Worm (Caenorhabditis elegans) whole organism, L1 larva: Measurements from ENCODE around the gene F38A1.15.

ENCODE experiments used
- C04F5.9 ChIP-seq: sonication (generic microtip); optimal IDR thresholded peaks from 2 replicates; lab custom pipeline; 2016; ENCODE audit warnings: missing genetic modification characterization, missing compliant biosample characterization
- C16A3.4 ChIP-seq: fragments of 150-350 bp; optimal IDR thresholded peaks from 2 replicates; lab custom pipeline; 2014; ENCODE audit warnings: missing biosample characterization, missing genetic modification characterization
- C34B4.2 ChIP-seq: sonication (generic microtip); optimal IDR thresholded peaks from 2 replicates; lab custom pipeline; 2017; ENCODE audit warnings: mild to moderate bottlenecking, missing genetic modification characterization, missing compliant biosample characterization
- F16B12.6 ChIP-seq: fragments of 150-350 bp; optimal IDR thresholded peaks from 2 replicates; lab custom pipeline; 2014; ENCODE audit warnings: missing biosample characterization, missing genetic modification characterization
- Y116A8C.19 ChIP-seq: sonication (generic microtip); optimal IDR thresholded peaks from 2 replicates; lab custom pipeline; 2016; ENCODE audit warnings: missing compliant biosample characterization, missing genetic modification characterization, borderline replicate concordance
- alr-1 ChIP-seq: fragments of 200-800 bp; sonication (Bioruptor generic); optimal IDR thresholded peaks from 2 replicates; lab custom pipeline; 2018; ENCODE audit warnings: borderline replicate concordance, mild to moderate bottlenecking, missing genetic modification characterization, missing compliant biosample characterization
- ama-1 ChIP-seq: fragments of 150-350 bp; optimal IDR thresholded peaks from 2 replicates; lab custom pipeline; 2014
- blmp-1 ChIP-seq: fragments of 150-350 bp; optimal IDR thresholded peaks from 2 replicates; lab custom pipeline; 2014; ENCODE audit warnings: missing biosample characterization, missing genetic modification characterization
- ceh-63 ChIP-seq: fragments of 200-800 bp; sonication (Bioruptor generic); optimal IDR thresholded peaks from 2 replicates; lab custom pipeline; 2018; ENCODE audit warnings: mild to moderate bottlenecking, missing genetic modification characterization, missing compliant biosample characterization
- ceh-88 ChIP-seq: fragments of 200-800 bp; sonication (Bioruptor generic); IDR thresholded peaks from 2 replicates; pipeline ENCODE4 v1.3.6; 2022; ENCODE audit warnings: missing genetic modification characterization, missing compliant biosample characterization
- ceh-90 ChIP-seq: sonication (generic microtip); optimal IDR thresholded peaks from 2 replicates; lab custom pipeline; 2016; ENCODE audit warnings: missing genetic modification characterization, missing compliant biosample characterization
- efl-1 ChIP-seq, 4 experiments: fragments of 150-350 bp; optimal IDR thresholded peaks in 3 of 4; peaks in 1 of 4; 1 replicate in 1 of 4; 2 replicates in 3 of 4; lab custom pipeline; 2014; ENCODE audit warnings: missing biosample characterization in 2 of 4, missing genetic modification characterization in 2 of 4, missing genetic modification reagents in 2 of 4
- egl-13 ChIP-seq: sonication (generic microtip); optimal IDR thresholded peaks from 2 replicates; lab custom pipeline; 2016; ENCODE audit warnings: missing genotype, missing genetic modification reagents, missing genetic modification characterization, missing compliant biosample characterization
- egl-27 ChIP-seq, 2 experiments: fragments of 150-350 bp in 1 of 2; sonication (generic microtip); optimal IDR thresholded peaks; 3 replicates each; lab custom pipeline; 2017 to 2018; ENCODE audit warnings: missing biosample characterization in 2 of 2, missing genetic modification characterization in 2 of 2, missing genetic modification reagents in 2 of 2
- elt-2 ChIP-seq: sonication (generic microtip); optimal IDR thresholded peaks from 2 replicates; lab custom pipeline; 2016; ENCODE audit warnings: missing genetic modification characterization, mild to moderate bottlenecking, inconsistent platforms, missing compliant biosample characterization, missing genetic modification reagents
- fkh-10 ChIP-seq: sonication (generic microtip); optimal IDR thresholded peaks from 2 replicates; lab custom pipeline; 2017; ENCODE audit warnings: missing biosample characterization, missing genetic modification reagents, missing genetic modification characterization
- fkh-4 ChIP-seq: sonication (generic microtip); optimal IDR thresholded peaks from 2 replicates; lab custom pipeline; 2016; ENCODE audit warnings: missing compliant biosample characterization, missing genetic modification characterization, borderline replicate concordance
- fkh-8 ChIP-seq: sonication (generic microtip); optimal IDR thresholded peaks from 2 replicates; lab custom pipeline; 2016; ENCODE audit warnings: mild to moderate bottlenecking, missing genetic modification characterization, missing compliant biosample characterization
- hpl-2 ChIP-seq: fragments of 150-350 bp; optimal IDR thresholded peaks from 2 replicates; lab custom pipeline; 2014; ENCODE audit warnings: missing biosample characterization, missing genetic modification reagents, missing genetic modification characterization
- irx-1 ChIP-seq: sonication (generic microtip); optimal IDR thresholded peaks from 2 replicates; lab custom pipeline; 2016; ENCODE audit warnings: missing genetic modification characterization, missing compliant biosample characterization
- jun-1 ChIP-seq: fragments of 150-350 bp; optimal IDR thresholded peaks from 2 replicates; lab custom pipeline; 2014; ENCODE audit warnings: missing biosample characterization, missing genetic modification reagents, missing genetic modification characterization
- lin-13 ChIP-seq: fragments of 150-350 bp; optimal IDR thresholded peaks from 2 replicates; lab custom pipeline; 2014; ENCODE audit warnings: missing biosample characterization, missing genetic modification reagents, missing genetic modification characterization
- lin-15B ChIP-seq: fragments of 150-350 bp; sonication (generic microtip); optimal IDR thresholded peaks from 3 replicates; lab custom pipeline; 2014; ENCODE audit warnings: missing biosample characterization, missing genetic modification characterization
- lin-39 ChIP-seq: fragments of 150-350 bp; optimal IDR thresholded peaks from 2 replicates; lab custom pipeline; 2014; ENCODE audit warnings: missing biosample characterization, missing genetic modification reagents, missing genetic modification characterization
- lsy-2 ChIP-seq, 2 experiments: fragments of 150-350 bp; optimal IDR thresholded peaks; 2 replicates each; lab custom pipeline; 2014; ENCODE audit warnings: missing biosample characterization in 2 of 2, missing genetic modification characterization in 2 of 2
- mab-9 ChIP-seq: fragments of 200-800 bp; sonication (Bioruptor generic); IDR thresholded peaks from 2 replicates; pipeline ENCODE4 v1.3.6; 2022; ENCODE audit warnings: missing genetic modification reagents, missing genetic modification characterization, missing compliant biosample characterization
- mep-1 ChIP-seq: fragments of 150-350 bp; optimal IDR thresholded peaks from 2 replicates; lab custom pipeline; 2014; ENCODE audit warnings: missing biosample characterization, missing genetic modification characterization
- nhr-12 ChIP-seq: sonication (generic microtip); optimal IDR thresholded peaks from 2 replicates; lab custom pipeline; 2017; ENCODE audit warnings: missing biosample characterization, missing genetic modification characterization
- nhr-20 ChIP-seq: sonication (generic microtip); optimal IDR thresholded peaks from 2 replicates; lab custom pipeline; 2016; ENCODE audit warnings: mild to moderate bottlenecking, missing genetic modification characterization, missing compliant biosample characterization
- nhr-28 ChIP-seq: fragments of 150-350 bp; optimal IDR thresholded peaks from 2 replicates; lab custom pipeline; 2014; ENCODE audit warnings: missing biosample characterization, missing genetic modification characterization
- nhr-71 ChIP-seq: sonication (generic microtip); optimal IDR thresholded peaks from 2 replicates; lab custom pipeline; 2016; ENCODE audit warnings: mild to moderate bottlenecking, missing genetic modification characterization, moderate library complexity, missing compliant biosample characterization
- nhr-77 ChIP-seq: fragments of 150-350 bp; optimal IDR thresholded peaks from 2 replicates; lab custom pipeline; 2014; ENCODE audit warnings: missing biosample characterization, missing genetic modification characterization
- nhr-84 ChIP-seq: sonication (generic microtip); optimal IDR thresholded peaks from 2 replicates; lab custom pipeline; 2017; ENCODE audit warnings: missing biosample characterization, missing genetic modification characterization
- pag-3 ChIP-seq: sonication (generic microtip); optimal IDR thresholded peaks from 2 replicates; lab custom pipeline; 2017; ENCODE audit warnings: missing genetic modification characterization, mild to moderate bottlenecking, missing compliant biosample characterization, antibody characterized with exemption, borderline replicate concordance; ENCODE audit not compliant: insufficient read depth
- pax-3 ChIP-seq: fragments of 200-800 bp; sonication (Bioruptor generic); optimal IDR thresholded peaks from 2 replicates; lab custom pipeline; 2018; ENCODE audit warnings: mild to moderate bottlenecking, missing genetic modification characterization, moderate library complexity, missing compliant biosample characterization
- pqm-1 ChIP-seq: sonication (generic microtip); optimal IDR thresholded peaks from 3 replicates; lab custom pipeline; 2017; ENCODE audit warnings: missing biosample characterization, missing genetic modification characterization
- rnt-1 ChIP-seq: sonication (generic microtip); optimal IDR thresholded peaks from 2 replicates; lab custom pipeline; 2016; ENCODE audit warnings: mild to moderate bottlenecking, missing genetic modification characterization, moderate library complexity, missing compliant biosample characterization
- snpc-4 ChIP-seq: fragments of 150-350 bp; optimal IDR thresholded peaks from 2 replicates; lab custom pipeline; 2014; ENCODE audit warnings: missing biosample characterization, missing genetic modification characterization
- sptf-1 ChIP-seq: fragments of 150-350 bp; optimal IDR thresholded peaks from 2 replicates; lab custom pipeline; 2014; ENCODE audit warnings: missing biosample characterization, missing genetic modification characterization
- sup-37 ChIP-seq: fragments of 200-800 bp; sonication (Bioruptor generic); optimal IDR thresholded peaks from 2 replicates; lab custom pipeline; 2018; ENCODE audit warnings: mild to moderate bottlenecking, missing genetic modification characterization, missing compliant biosample characterization
- swsn-7 ChIP-seq: sonication (generic microtip); optimal IDR thresholded peaks from 2 replicates; lab custom pipeline; 2016; ENCODE audit warnings: missing genetic modification characterization, missing compliant biosample characterization
- unc-30 ChIP-seq: sonication (generic microtip); optimal IDR thresholded peaks from 2 replicates; lab custom pipeline; 2017; ENCODE audit warnings: missing biosample characterization, missing genetic modification characterization
- unc-86 ChIP-seq: sonication (generic microtip); optimal IDR thresholded peaks from 2 replicates; lab custom pipeline; 2016; ENCODE audit warnings: missing genetic modification characterization, missing compliant biosample characterization
- vab-15 ChIP-seq: sonication (generic microtip); optimal IDR thresholded peaks from 2 replicates; lab custom pipeline; 2017; ENCODE audit warnings: missing genotype, mild to moderate bottlenecking, missing genetic modification characterization, missing compliant biosample characterization
- xbp-1 ChIP-seq: sonication (generic microtip); optimal IDR thresholded peaks from 2 replicates; lab custom pipeline; 2016; ENCODE audit warnings: missing genetic modification characterization, missing compliant biosample characterization
- zag-1 ChIP-seq: fragments of 150-350 bp; optimal IDR thresholded peaks from 2 replicates; lab custom pipeline; 2014; ENCODE audit warnings: missing biosample characterization, missing genetic modification characterization
- zip-4 ChIP-seq: fragments of 200-800 bp; sonication (Bioruptor generic); optimal IDR thresholded peaks from 2 replicates; lab custom pipeline; 2018; ENCODE audit warnings: mild to moderate bottlenecking, missing genetic modification characterization, moderate library complexity, missing compliant biosample characterization
- ztf-11 ChIP-seq, 2 experiments: sonication (generic microtip); optimal IDR thresholded peaks; 2 replicates each; lab custom pipeline; 2016 to 2017; ENCODE audit warnings: missing genetic modification characterization in 2 of 2, missing biosample characterization in 1 of 2, missing compliant biosample characterization in 1 of 2

The F38A1.15 gene

DNA sequence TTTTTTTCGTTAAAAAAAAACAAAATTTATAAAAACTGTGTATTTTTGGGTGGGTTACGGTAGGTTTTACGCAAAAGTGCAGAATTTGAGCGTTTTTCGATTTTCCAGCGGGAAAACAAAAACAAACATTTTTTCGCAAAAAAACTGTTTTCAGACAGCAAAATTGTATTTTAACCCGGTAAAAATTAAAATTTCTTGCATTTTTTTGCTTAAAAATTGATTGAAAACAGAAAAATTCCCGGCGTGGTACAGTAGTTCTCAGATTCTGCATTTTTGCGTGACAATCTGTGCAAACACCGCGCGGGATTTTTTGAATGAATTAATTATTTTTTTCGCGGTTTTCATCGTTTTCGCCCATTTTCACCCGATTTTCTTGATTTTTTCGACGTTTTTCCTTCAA lies 33.9 kb upstream of the F38A1.15 start:
- TF ChIP-seq sup-37 (GFP tag; lab: Kevin White, UChicago) (no peak), C34B4.2 (tag; lab: Kevin White, UChicago) (no peak), fkh-4 (tag; lab: Kevin White, UChicago) (no peak), mab-9 (GFP tag; lab: Robert Waterston, UW) (no peak), egl-27 (tag; optimal IDR thresholded peaks at IDR 0.05; lab: Kevin White, UChicago) (no peak), C16A3.4 (tag; lab: Kevin White, UChicago) (no peak), F16B12.6 (tag; lab: Kevin White, UChicago) (peak; percentile 5), pqm-1 (no peak), lsy-2 (tag; optimal IDR thresholded peaks at IDR 0.05; lab: Kevin White, UChicago) (peak in 1 of 2 experiments; percentile 28), efl-1 (optimal IDR thresholded peaks at IDR 0.05; lab: Kevin White, UChicago) (no peak), efl-1 (GFP tag; optimal IDR thresholded peaks at IDR 0.05 in 1 of 2; lab: Kevin White, UChicago) (peak in 1 of 2 experiments; percentile 3), nhr-84 (tag; lab: Kevin White, UChicago) (no peak)

- TF ChIP-seq pqm-1 (no peak), efl-1 (optimal IDR thresholded peaks at IDR 0.05; lab: Kevin White, UChicago) (no peak), efl-1 (GFP tag; optimal IDR thresholded peaks at IDR 0.05 in 1 of 2; lab: Kevin White, UChicago) (peak in 1 of 2 experiments; percentile 10)
These were observed 32.7 kb upstream of the F38A1.15 start for ce11 chrIV:1275910-1276309.

DNA sequence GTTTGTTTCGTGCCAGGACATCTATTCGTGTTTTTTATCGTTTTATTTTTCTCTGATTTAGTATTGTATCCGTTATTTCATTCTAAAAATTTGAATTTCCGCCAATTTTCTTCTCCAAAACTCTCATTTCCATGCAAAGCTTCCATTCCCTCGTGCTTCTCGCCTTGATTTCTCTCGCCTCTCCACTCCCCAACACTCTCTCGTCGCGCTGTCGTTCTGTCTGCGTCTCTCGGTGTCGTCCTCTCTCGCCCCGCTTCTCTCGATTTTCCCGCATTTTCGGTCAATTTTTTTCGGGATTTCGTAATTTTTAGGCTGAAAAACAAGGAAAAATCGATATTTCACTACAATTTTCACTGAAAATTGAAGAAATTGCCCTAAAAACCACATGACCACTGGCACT lies 31.4 kb upstream of the F38A1.15 start, which contains the start of gene C09E9.1:
Gene C09E9.1 (plus strand): TSS at position 286 of the 400 bp plus-strand sequence.
- TF ChIP-seq lin-15B (peak; percentile 77), swsn-7 (tag; lab: Kevin White, UChicago) (peak; percentile 75), hpl-2 (no peak), alr-1 (tag; lab: Kevin White, UChicago) (no peak), rnt-1 (tag; lab: Kevin White, UChicago) (peak; percentile 74), sup-37 (GFP tag; lab: Kevin White, UChicago) (no peak), snpc-4 (peak; percentile 43), vab-15 (tag; lab: Kevin White, UChicago) (no peak), Y116A8C.19 (no peak), unc-86 (tag; lab: Kevin White, UChicago) (peak; percentile 77), nhr-71 (tag; lab: Kevin White, UChicago) (peak; percentile 88), nhr-12 (tag; lab: Kevin White, UChicago) (no peak), ceh-90 (tag; lab: Kevin White, UChicago) (no peak), irx-1 (tag; lab: Kevin White, UChicago) (peak; percentile 38), pag-3 (tag; lab: Kevin White, UChicago) (no peak), ceh-63 (GFP tag; lab: Kevin White, UChicago) (no peak), unc-30 (no peak), egl-13 (peak; percentile 72), lin-13 (GFP tag; lab: Kevin White, UChicago) (peak; percentile 52), zag-1 (tag; lab: Kevin White, UChicago) (no peak), fkh-10 (GFP tag; lab: Kevin White, UChicago) (no peak), jun-1 (tag; lab: Kevin White, UChicago) (peak; percentile 59), fkh-8 (tag; lab: Kevin White, UChicago) (peak; percentile 85), xbp-1 (tag; lab: Kevin White, UChicago) (peak; percentile 59), mep-1 (tag; lab: Kevin White, UChicago) (peak; percentile 67), ztf-11 (tag; optimal IDR thresholded peaks at IDR 0.05; lab: Kevin White, UChicago) (peak in 1 of 2 experiments; percentile 24), C16A3.4 (tag; lab: Kevin White, UChicago) (no peak), ceh-88 (GFP tag; lab: Robert Waterston, UW) (no peak), pax-3 (tag; lab: Kevin White, UChicago) (peak; percentile 7), nhr-20 (tag; lab: Kevin White, UChicago) (peak; percentile 63), blmp-1 (tag; lab: Kevin White, UChicago) (peak; percentile 19), zip-4 (GFP tag; lab: Kevin White, UChicago) (peak; percentile 30), ama-1 (lab: Kevin White, UChicago) (peak; percentile 24), sptf-1 (no peak), C04F5.9 (no peak), nhr-77 (tag; lab: Kevin White, UChicago) (no peak), elt-2 (peak; percentile 50), nhr-84 (tag; lab: Kevin White, UChicago) (no peak), lin-39 (tag; lab: Kevin White, UChicago) (no peak), nhr-28 (tag; lab: Kevin White, UChicago) (no peak)
